Fruit fly (Drosophila melanogaster) whole organism, larva: ENCODE measurements around the gene CTCF.

Experiments used
- noc ChIP-seq: fragments of 200-800 bp; sonication (Bioruptor generic); optimal IDR thresholded peaks from 3 replicates; lab custom pipeline; 2019; ENCODE audit warnings: missing biosample characterization, mild to moderate bottlenecking, missing genetic modification characterization, moderate library complexity

The CTCF gene

dm6 chr3L:7356386-7357117 lies at the start of gene CTCF:
TSS of gene CTCF (minus strand) at chr3L:7356713.
- peak; percentile 10 for TF ChIP-seq noc (tag; lab: Kevin White, UChicago)

DNA sequence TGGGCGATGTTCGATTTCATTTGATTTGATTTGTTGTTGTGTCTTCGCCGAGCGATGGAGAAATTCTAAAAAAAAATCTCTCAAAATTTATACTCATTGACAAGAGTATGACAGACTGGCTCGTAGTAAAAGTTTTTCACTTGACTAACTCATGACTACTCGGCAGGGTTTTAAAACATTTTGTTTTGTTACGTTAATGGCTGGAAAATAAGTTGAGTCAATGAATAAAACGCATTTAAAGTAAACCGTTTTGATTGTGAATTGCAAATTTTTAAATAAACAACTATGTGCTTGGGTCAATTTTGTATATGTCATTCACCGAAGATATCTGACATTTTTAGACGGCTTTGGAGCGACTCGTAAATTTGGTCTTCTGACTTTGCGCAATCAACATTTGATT lies 47.6 kb upstream of the CTCF start, which contains the start of gene CG8560:
Gene CG8560, minus strand, starts transcription at position 101 of the 400 bp plus-strand sequence.
- peak; percentile 48 for TF ChIP-seq noc (tag; lab: Kevin White, UChicago)

- TF ChIP-seq noc (tag; lab: Kevin White, UChicago), result no peak
These were observed 45.5 kb upstream of the CTCF start for dm6 chr3L:7401972-7402371.

dm6 chr3L:7399770-7400169 lies 43.3 kb upstream of the CTCF start, which contains the start of gene CG18417:
TSS of gene CG18417 (plus strand) at chr3L:7400070.
- TF ChIP-seq noc (tag; lab: Kevin White, UChicago), result no peak

DNA sequence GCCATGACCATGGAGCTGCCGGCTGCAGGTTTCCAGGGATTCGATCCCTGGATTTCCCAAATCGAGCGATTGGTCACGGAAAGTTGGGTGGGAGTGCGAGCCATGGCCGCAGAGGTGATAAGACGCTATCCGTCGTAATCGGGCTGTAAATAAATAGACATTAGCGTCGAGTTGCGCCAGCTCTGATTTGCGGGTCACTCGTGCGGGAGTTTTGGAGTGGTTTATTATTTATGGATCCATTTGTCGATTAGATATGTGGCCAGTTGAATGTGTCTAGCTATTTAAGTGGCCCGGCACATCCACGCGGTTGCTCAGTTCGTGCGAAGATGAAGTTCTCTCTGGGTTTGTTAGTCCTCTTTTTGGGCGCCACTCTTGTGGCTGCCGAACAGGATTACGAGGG lies 41.5 kb upstream of the CTCF start, which contains the start of gene CG8562:
Gene CG8562, plus strand, starts transcription at position 307 of the 400 bp plus-strand sequence.
- TF ChIP-seq noc (tag; lab: Kevin White, UChicago), result peak; percentile 81

DNA sequence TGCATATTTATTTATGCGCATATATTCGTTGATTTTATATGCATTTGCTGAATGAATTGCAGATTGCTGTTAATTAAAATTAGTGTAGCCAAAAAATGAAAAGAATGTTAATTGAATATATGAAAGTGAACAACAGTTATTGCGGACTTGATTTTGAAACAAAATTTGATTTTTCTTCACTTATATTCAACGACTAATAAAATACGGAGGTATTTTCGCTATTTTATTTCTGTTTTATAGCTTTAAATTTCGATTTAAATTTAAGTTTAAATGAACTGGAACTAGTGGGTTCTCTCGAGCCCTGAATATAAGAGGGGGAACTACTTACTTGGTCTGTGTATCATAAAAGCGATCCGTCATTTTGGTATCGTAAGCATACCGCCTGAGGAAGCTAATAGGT lies 39.5 kb upstream of the CTCF start, which contains the start of gene CG32379:
Gene CG32379, plus strand, starts transcription at position 301 of the 400 bp plus-strand sequence.
- no peak for TF ChIP-seq noc (tag; lab: Kevin White, UChicago)

DNA sequence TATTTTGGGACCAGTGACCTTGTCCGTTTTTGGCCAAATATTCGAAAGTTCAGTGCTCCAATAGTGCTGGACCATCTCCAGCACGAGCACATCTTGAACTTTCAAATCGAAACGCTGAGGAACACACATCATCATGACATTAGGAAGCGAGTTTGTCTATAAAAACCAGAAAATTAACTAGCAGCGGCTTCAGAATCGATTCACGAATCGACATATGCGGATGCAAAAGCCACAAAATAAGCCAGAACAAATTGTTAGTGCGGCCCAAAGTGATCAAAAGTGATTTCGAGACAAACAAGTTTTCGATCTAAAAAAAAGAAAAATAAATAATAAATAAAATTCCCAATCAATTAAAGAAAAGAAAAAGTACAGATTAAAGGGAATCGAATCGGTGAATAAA lies 33.9 kb upstream of the CTCF start, which contains the start of gene CG8563:
Gene CG8563, plus strand, starts transcription at position 301 of the 400 bp plus-strand sequence.
- TF ChIP-seq noc (tag; lab: Kevin White, UChicago), result no peak

- no peak for TF ChIP-seq noc (tag; lab: Kevin White, UChicago)
These were observed 33.5 kb upstream of the CTCF start for dm6 chr3L:7390004-7390403.

dm6 chr3L:7387814-7388213 lies 31.3 kb upstream of the CTCF start, which contains the start of gene CG8564:
TSS of gene CG8564 (minus strand) at chr3L:7387914.
- TF ChIP-seq noc (tag; lab: Kevin White, UChicago), result no peak

dm6 chr3L:7381359-7381976 lies 25.0 kb upstream of the CTCF start, which contains the start of the genes SMSr and smid:
TSS of gene SMSr (minus strand) at chr3L:7381474.
TSS of gene smid (plus strand) at chr3L:7381614.
- TF ChIP-seq noc (tag; lab: Kevin White, UChicago), result peak; percentile 39

DNA sequence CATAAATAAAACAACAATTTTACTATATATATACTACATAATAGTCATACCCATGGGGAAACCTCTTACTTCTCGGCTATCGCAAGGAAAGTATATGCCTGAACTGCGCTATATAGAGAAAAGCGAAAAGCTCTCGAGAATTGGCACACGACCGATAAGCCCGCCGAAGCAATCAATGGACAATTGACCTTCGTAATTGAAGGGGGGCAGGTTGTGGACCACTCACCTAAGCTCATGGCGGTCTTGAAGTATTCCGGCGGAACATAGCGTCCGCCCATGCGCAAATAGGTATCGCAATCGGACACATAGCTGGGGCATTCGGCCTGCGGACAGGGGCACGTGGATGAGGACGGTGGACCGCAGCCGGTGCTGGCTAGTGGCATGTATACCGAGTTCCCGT lies 23.9 kb upstream of the CTCF start:
- TF ChIP-seq noc (tag; lab: Kevin White, UChicago), result no peak

DNA sequence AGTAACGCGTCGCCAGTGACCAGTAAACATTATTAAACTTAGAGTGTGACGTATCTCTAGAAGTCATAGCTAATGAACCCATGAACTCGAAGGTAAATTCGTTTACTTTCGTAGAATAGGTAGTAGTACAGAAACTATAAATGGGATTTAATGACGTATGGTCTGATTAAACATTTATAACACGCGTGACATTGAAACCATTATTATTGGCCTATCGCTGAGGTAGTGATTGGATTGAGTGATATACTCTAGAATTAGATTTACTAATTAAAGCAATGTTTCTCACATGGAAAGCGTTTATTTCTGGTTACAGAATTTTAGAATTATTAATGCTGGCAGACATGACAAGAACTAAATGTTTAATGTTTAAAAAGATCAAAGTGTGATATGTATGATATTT lies 20.3 kb upstream of the CTCF start:
- no peak for TF ChIP-seq noc (tag; lab: Kevin White, UChicago)

DNA sequence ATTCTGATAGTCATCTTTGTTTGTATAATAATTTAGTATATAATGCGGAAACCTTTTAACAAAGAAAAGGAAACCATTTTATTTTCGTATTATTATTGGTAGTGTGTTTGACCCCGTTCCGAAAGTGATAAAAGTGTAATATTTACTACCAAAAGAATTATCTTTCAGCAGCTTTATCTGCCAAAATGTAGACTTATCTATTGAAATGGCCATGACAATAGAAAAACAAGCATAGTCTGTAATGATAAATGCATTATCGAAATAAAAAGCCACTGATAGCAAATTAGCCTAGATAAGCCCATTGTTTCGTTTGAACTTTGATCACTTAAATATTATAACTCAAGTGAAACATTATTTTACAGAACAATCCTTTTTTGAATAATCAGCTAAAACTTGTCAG lies 19.6 kb upstream of the CTCF start:
- TF ChIP-seq noc (tag; lab: Kevin White, UChicago), result no peak

DNA sequence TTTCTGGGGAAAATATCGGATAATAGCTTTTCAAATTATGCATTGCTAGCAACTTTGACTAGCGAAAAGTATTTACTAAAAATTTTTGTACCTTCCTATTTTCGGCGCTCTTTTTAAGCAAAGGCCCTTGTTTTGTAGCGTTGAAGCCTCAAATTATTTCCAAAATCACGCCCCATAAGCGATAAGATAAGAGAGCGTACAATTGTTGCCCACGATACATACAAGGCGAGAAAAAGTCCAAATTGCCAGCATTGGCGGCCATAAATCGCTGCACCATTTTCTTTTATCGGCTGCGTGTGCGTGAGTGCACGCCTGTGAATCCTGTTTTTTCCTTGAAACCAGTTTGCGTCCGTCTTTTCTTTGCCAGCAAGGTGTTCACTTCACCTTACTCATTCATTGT lies 14.8 kb upstream of the CTCF start:
- TF ChIP-seq noc (tag; lab: Kevin White, UChicago), result no peak

DNA sequence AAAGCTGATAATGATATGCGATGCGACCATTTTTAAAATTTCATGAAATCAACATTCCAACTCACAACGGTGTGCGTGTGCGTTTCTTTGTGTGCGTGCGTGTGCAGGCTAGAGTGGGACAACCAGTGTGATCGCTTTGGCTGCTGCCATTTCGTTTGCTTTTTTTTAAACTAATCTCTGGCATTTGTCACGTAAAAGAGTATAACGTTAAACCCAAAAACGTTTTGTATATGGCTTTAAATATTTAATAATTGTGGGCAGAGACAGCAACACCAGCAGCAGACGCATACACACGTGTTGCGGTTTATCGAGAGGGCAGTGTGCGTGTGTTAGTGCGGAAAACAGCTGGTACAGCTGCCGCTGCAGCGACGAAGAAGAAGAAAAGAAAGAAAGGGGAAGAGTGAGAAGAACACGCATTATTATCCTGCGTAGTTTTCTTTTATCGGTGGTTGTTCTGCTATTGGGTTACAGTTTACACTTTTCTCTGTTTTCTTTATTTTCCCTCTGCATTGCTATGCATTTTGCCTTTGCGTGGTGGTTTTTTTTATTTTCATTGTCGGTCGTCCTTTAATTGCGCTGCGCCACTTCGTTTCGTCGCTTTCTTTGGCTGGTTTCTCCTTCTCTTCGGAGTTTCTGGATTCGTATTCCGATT lies 13.8 kb upstream of the CTCF start:
- TF ChIP-seq noc (tag; lab: Kevin White, UChicago), result peak; percentile 11

DNA sequence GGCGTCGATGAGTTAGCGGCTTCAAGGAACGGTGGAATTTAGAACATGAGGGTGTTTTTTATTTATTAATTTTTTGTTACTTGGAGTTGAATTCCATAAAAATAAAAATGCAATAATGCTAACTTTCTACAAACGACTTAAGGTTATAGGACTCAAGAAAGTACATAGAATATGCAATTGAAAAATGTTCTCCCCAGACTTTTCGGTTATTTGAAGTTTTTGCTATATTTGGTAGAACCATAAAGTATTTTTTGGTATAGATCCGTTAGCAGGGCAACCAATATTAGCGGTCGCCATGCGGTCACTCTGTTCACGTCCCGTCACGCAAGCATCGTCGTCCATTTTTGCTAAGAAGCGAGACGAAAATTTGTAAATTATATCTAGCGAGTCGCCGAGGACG lies 13.0 kb upstream of the CTCF start, which contains the start of gene akirin:
Gene akirin, plus strand, starts transcription at position 301 of the 400 bp plus-strand sequence.
- TF ChIP-seq noc (tag; lab: Kevin White, UChicago), result no peak
